Worm (Caenorhabditis elegans) whole organism, early embryonic: Measurements from ENCODE around the gene kin-24.

Experiments
- B0310.2 ChIP-seq: sonication (generic microtip); optimal IDR thresholded peaks from 2 replicates; lab custom pipeline; 2016; ENCODE audit warnings: mild to moderate bottlenecking, missing genetic modification characterization, missing compliant biosample characterization
- F13C5.2 ChIP-seq: sonication (generic microtip); optimal IDR thresholded peaks from 2 replicates; lab custom pipeline; 2017; ENCODE audit warnings: mild to moderate bottlenecking, missing genetic modification characterization, inconsistent platforms, missing compliant biosample characterization
- aly-1 ChIP-seq: sonication (generic microtip); optimal IDR thresholded peaks from 2 replicates; lab custom pipeline; 2016; ENCODE audit warnings: missing genetic modification characterization, missing compliant biosample characterization
- ama-1 ChIP-seq: fragments of 150-350 bp; optimal IDR thresholded peaks from 2 replicates; lab custom pipeline; 2014
- ceh-13 ChIP-seq: fragments of 200-800 bp; sonication (Bioruptor generic); optimal IDR thresholded peaks from 2 replicates; lab custom pipeline; 2018; ENCODE audit warnings: mild to moderate bottlenecking, missing genetic modification characterization, missing compliant biosample characterization
- ceh-36 ChIP-seq: sonication (generic microtip); optimal IDR thresholded peaks from 2 replicates; lab custom pipeline; 2016; ENCODE audit warnings: missing genetic modification characterization, inconsistent platforms, missing compliant biosample characterization
- ets-7 ChIP-seq: sonication (generic microtip); optimal IDR thresholded peaks from 2 replicates; lab custom pipeline; 2016; ENCODE audit warnings: missing genotype, missing genetic modification characterization, missing compliant biosample characterization
- flt-1 ChIP-seq: fragments of 200-800 bp; sonication (Bioruptor generic); IDR thresholded peaks from 2 replicates; pipeline ENCODE4 v1.3.6; 2022; ENCODE audit warnings: missing genetic modification characterization, missing compliant biosample characterization
- hmbx-1 ChIP-seq: sonication (generic microtip); optimal IDR thresholded peaks from 2 replicates; lab custom pipeline; 2016; ENCODE audit warnings: mild to moderate bottlenecking, missing genetic modification characterization, missing compliant biosample characterization
- hmg-4 ChIP-seq: fragments of 200-800 bp; sonication (Bioruptor generic); optimal IDR thresholded peaks from 2 replicates; lab custom pipeline; 2018; ENCODE audit warnings: mild to moderate bottlenecking, missing genetic modification characterization, missing compliant biosample characterization
- hnd-1 ChIP-seq: sonication (generic microtip); optimal IDR thresholded peaks from 2 replicates; lab custom pipeline; 2016; ENCODE audit warnings: missing genetic modification characterization, missing compliant biosample characterization
- pes-1 ChIP-seq: fragments of 200-800 bp; sonication (Bioruptor generic); IDR thresholded peaks from 2 replicates; pipeline ENCODE4 v1.3.6; 2022; ENCODE audit warnings: missing genetic modification reagents, missing genetic modification characterization, missing compliant biosample characterization
- scrt-1 ChIP-seq: fragments of 200-800 bp; sonication (Bioruptor generic); IDR thresholded peaks from 2 replicates; pipeline ENCODE4 v1.3.6; 2022; ENCODE audit warnings: missing genetic modification characterization, missing compliant biosample characterization
- sea-1 ChIP-seq: fragments of 200-800 bp; sonication (Bioruptor generic); conservative IDR thresholded peaks from 2 replicates; pipeline ENCODE4 v1.3.6; 2022; ENCODE audit warnings: missing genetic modification characterization, missing compliant biosample characterization
- tbx-11 ChIP-seq: fragments of 200-800 bp; sonication (Bioruptor generic); IDR thresholded peaks from 2 replicates; pipeline ENCODE4 v1.3.6; 2022; ENCODE audit warnings: missing genetic modification characterization, missing compliant biosample characterization
- tbx-37 ChIP-seq: fragments of 200-800 bp; sonication (Bioruptor generic); conservative IDR thresholded peaks from 2 replicates; pipeline ENCODE4 v1.3.6; 2022; ENCODE audit warnings: missing genetic modification reagents, missing genetic modification characterization, missing compliant biosample characterization
- tra-4 ChIP-seq: sonication (generic microtip); optimal IDR thresholded peaks from 2 replicates; lab custom pipeline; 2017; ENCODE audit warnings: missing genetic modification characterization, missing compliant biosample characterization

kin-24 gene

DNA sequence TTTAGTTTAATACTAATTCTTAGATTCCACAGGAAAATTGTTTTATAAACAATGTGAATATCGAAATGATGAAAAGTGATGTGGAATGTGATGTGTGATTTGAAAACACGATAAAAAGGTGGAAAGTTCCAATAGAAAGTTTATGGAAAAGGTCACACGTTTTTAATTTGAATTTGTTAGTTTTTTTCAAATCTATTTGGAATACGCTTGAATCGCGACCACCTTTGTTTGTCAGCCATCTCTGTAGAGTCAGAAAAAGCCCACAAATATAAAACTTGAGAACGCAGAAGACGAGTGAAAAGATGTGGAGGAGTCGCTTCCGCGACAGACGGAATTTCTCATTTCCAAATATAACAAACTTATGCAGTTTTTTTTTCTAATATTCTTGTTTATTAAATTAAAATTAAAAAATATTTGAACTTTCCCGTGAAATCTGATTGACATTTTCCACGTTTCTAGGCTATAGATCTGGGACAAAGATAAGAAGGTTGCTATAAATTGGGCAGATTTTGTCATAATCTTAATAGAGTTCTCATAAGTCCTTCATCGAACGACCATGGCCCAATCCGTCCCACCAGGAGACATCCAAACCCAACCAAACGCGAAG lies at the start of gene kin-24, which contains the start of gene msp-56:
TSS of gene kin-24 (minus strand) at position 101 of the 607 bp plus-strand sequence.
TSS of gene msp-56 (plus strand) at position 557 of the 607 bp plus-strand sequence.
- TF ChIP-seq tbx-11 (GFP tag; lab: Robert Waterston, UW) (no peak), flt-1 (no peak), tra-4 (tag; lab: Kevin White, UChicago) (no peak), B0310.2 (tag; lab: Kevin White, UChicago) (no peak), hmg-4 (GFP tag; lab: Kevin White, UChicago) (no peak), aly-1 (tag; lab: Kevin White, UChicago) (no peak), ama-1 (lab: Kevin White, UChicago) (no peak), F13C5.2 (tag; lab: Kevin White, UChicago) (no peak), tbx-37 (GFP tag; lab: Robert Waterston, UW) (no peak), ceh-13 (GFP tag; lab: Kevin White, UChicago) (no peak), ceh-36 (tag; lab: Kevin White, UChicago) (no peak), hmbx-1 (tag; lab: Kevin White, UChicago) (no peak), pes-1 (GFP tag; lab: Robert Waterston, UW) (no peak), sea-1 (no peak), ets-7 (tag; lab: Kevin White, UChicago) (no peak)

DNA sequence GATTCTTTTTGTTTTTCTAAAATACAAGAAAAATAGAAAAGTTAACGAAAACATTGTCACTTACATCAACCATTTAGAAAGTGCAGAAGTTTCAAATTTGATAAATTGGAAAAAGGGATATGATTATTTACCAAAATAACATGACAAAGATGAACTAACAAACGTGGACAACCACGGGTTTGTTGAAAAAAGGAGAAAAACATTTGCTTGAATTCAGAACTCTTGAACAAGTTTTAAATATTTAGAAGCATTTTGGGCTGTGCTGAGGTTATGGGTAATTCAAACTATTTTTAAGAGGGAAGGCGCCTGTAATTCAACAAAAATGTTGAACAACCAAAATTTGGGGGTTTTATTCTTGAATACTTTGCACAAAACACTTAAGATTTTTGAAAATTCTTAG lies 49.0 kb upstream of the kin-24 start, which contains the start of gene ttbk-3:
TSS of gene ttbk-3 (minus strand) at position 101 of the 400 bp plus-strand sequence.
- TF ChIP-seq hmg-4 (GFP tag; lab: Kevin White, UChicago) (no peak), ets-7 (tag; lab: Kevin White, UChicago) (no peak), ceh-36 (tag; lab: Kevin White, UChicago) (no peak), tra-4 (tag; lab: Kevin White, UChicago) (no peak), hnd-1 (no peak), flt-1 (no peak), sea-1 (no peak), tbx-37 (GFP tag; lab: Robert Waterston, UW) (no peak), tbx-11 (GFP tag; lab: Robert Waterston, UW) (no peak), ceh-13 (GFP tag; lab: Kevin White, UChicago) (no peak), ama-1 (lab: Kevin White, UChicago) (no peak), F13C5.2 (tag; lab: Kevin White, UChicago) (no peak), scrt-1 (GFP tag; lab: Robert Waterston, UW) (no peak)

DNA sequence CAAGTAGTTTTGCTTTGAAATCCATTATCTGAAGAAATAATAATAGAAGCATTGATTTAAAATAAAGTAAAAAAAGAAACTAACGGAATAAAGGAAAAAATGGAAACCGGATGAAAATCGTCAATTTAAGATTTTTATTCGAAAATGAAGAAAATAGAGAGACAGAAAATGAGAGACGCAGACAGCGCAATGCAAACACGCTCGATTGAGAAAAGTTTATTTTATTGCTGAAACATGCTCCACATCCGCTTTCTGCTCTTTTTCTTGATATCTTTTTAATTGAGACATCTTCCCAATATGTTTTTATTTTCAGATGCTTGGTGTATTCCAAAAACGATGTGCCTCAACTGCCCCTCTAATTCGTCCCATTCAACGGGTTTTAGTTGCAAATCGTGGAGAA lies 43.4 kb upstream of the kin-24 start, which contains the start of the genes prp-18 and mccc-1:
TSS of gene prp-18 (minus strand) at position 127 of the 400 bp plus-strand sequence.
TSS of gene mccc-1 (plus strand) at position 314 of the 400 bp plus-strand sequence.
- TF ChIP-seq tbx-11 (GFP tag; lab: Robert Waterston, UW) (no peak), ceh-36 (tag; lab: Kevin White, UChicago) (no peak), pes-1 (GFP tag; lab: Robert Waterston, UW) (no peak), sea-1 (no peak), F13C5.2 (tag; lab: Kevin White, UChicago) (no peak), ama-1 (lab: Kevin White, UChicago) (no peak), hmbx-1 (tag; lab: Kevin White, UChicago) (no peak), ets-7 (tag; lab: Kevin White, UChicago) (no peak), B0310.2 (tag; lab: Kevin White, UChicago) (no peak), tbx-37 (GFP tag; lab: Robert Waterston, UW) (no peak), ceh-13 (GFP tag; lab: Kevin White, UChicago) (no peak), hnd-1 (no peak)

DNA sequence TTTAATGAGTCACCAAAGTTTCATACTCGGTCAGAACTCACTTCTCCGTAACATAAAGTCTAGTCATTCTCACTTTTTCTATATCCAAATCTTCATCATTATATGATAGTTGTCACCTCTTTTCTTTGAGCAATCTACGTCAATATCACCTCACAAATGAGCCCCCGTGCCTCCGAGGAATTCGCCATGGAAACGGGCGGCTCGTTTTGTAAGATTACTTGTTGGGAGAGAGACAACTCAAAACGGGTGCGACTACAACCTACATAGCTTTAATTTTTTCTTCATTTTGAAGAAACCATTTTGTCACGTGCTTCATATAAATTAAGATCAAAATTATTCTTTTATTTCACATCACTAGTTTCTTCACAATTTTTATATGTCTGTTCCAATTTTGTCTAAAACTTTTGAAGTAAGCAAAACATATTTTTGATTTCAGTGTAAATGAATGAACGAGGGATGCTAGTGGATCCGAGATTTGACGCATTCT lies 38.1 kb upstream of the kin-24 start, which contains the start of gene nhr-4:
TSS of gene nhr-4 (plus strand) at position 437 of the 487 bp plus-strand sequence.
- no peak for TF ChIP-seq ama-1 (lab: Kevin White, UChicago)
- TF ChIP-seq aly-1 (tag; lab: Kevin White, UChicago), result no peak
- TF ChIP-seq tbx-37 (GFP tag; lab: Robert Waterston, UW), result no peak
- TF ChIP-seq tra-4 (tag; lab: Kevin White, UChicago), result no peak
- TF ChIP-seq hmg-4 (GFP tag; lab: Kevin White, UChicago), result no peak
- no peak for TF ChIP-seq sea-1
- no peak for TF ChIP-seq pes-1 (GFP tag; lab: Robert Waterston, UW)
- no peak for TF ChIP-seq scrt-1 (GFP tag; lab: Robert Waterston, UW)
- no peak for TF ChIP-seq F13C5.2 (tag; lab: Kevin White, UChicago)
- no peak for TF ChIP-seq flt-1
- TF ChIP-seq tbx-11 (GFP tag; lab: Robert Waterston, UW), result no peak
- no peak for TF ChIP-seq ceh-13 (GFP tag; lab: Kevin White, UChicago)

DNA sequence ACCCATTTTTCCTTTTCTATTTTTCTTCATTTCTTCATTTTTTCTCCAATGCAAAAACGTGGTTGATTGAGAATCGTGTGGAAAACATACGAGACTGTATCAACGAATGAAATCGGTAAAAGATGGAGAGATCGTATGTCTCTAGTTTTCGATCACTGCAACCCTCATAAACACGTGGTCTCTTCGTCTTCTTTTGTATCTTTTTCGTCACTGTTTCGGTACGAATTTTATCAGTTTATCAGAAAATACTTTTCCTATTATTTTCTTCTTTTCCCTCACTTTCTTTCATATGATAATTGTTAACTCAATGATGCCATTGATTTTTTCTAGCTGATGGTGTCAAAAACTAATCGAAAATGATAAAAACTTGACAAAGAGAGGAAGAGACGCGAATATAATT lies 34.8 kb upstream of the kin-24 start:
- no peak for TF ChIP-seq scrt-1 (GFP tag; lab: Robert Waterston, UW)
- no peak for TF ChIP-seq B0310.2 (tag; lab: Kevin White, UChicago)
- TF ChIP-seq tbx-11 (GFP tag; lab: Robert Waterston, UW), result no peak

DNA sequence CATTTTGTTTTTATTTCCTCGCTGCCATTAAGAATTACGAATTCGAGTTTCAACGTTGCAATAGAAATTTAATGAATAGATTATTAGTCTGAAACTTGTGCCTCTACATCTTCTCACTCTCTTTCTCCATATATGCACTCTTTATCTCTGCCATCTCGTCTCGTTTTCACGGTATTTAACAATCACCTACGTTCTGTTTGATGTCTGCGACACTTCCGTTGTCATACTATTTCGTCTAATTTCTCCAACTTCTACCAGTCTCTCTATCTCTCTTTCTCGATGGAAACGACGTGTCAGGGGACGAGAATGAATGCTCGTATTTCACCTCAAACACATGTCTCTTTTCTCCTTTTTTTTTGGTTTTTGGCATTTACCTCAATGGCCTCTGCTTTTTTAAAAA lies 33.0 kb upstream of the kin-24 start:
- TF ChIP-seq tbx-37 (GFP tag; lab: Robert Waterston, UW) (no peak), B0310.2 (tag; lab: Kevin White, UChicago) (no peak), scrt-1 (GFP tag; lab: Robert Waterston, UW) (no peak)

DNA sequence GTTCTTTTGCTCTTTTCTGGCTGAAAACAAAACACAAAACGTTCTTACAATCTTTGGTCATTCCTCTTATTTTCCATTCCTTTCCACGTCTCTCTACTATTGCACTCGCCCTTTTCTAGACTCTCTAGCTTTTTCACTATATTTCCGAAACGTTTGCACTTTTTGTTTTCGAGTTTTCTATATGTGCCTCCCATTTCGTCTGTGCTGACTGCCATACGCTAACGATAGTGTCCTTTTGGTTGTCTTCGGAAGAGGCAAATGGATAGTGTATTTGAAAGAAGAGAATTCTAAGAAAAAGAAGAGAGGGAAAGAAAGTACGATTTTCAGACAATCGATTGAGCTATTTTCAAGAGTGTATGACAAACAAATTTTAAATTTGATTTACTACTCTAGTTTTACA lies 31.9 kb upstream of the kin-24 start:
- no peak for TF ChIP-seq aly-1 (tag; lab: Kevin White, UChicago)
- TF ChIP-seq pes-1 (GFP tag; lab: Robert Waterston, UW), result no peak
- TF ChIP-seq hmg-4 (GFP tag; lab: Kevin White, UChicago), result no peak
- TF ChIP-seq tbx-37 (GFP tag; lab: Robert Waterston, UW), result no peak
- TF ChIP-seq scrt-1 (GFP tag; lab: Robert Waterston, UW), result no peak
- TF ChIP-seq sea-1, result no peak
- no peak for TF ChIP-seq tra-4 (tag; lab: Kevin White, UChicago)
- TF ChIP-seq B0310.2 (tag; lab: Kevin White, UChicago), result no peak
- no peak for TF ChIP-seq hmbx-1 (tag; lab: Kevin White, UChicago)
- TF ChIP-seq F13C5.2 (tag; lab: Kevin White, UChicago), result no peak
- no peak for TF ChIP-seq ceh-36 (tag; lab: Kevin White, UChicago)
- TF ChIP-seq ceh-13 (GFP tag; lab: Kevin White, UChicago), result no peak
- TF ChIP-seq flt-1, result no peak
- no peak for TF ChIP-seq hnd-1
- no peak for TF ChIP-seq ets-7 (tag; lab: Kevin White, UChicago)
